Worm (Caenorhabditis elegans) whole organism, L4 larva: ENCODE data around the gene fbxb-57.

ENCODE experiments used
- daf-12 ChIP-seq: fragments of 150-350 bp; optimal IDR thresholded peaks from 2 replicates; lab custom pipeline; 2014; ENCODE audit warnings: missing biosample characterization, missing genetic modification reagents, missing genetic modification characterization
- dpl-1 ChIP-seq: fragments of 150-350 bp; optimal IDR thresholded peaks from 2 replicates; lab custom pipeline; 2014; ENCODE audit warnings: missing biosample characterization, missing genetic modification reagents, missing genetic modification characterization
- hlh-30 ChIP-seq: sonication (generic microtip); optimal IDR thresholded peaks from 2 replicates; lab custom pipeline; 2017; ENCODE audit warnings: antibody characterized with exemption, mild to moderate bottlenecking, missing genetic modification characterization, missing compliant biosample characterization; ENCODE audit not compliant: insufficient read depth
- lsy-2 ChIP-seq, 2 experiments: fragments of 150-350 bp in 1 of 2; sonication (generic microtip) in 1 of 2; optimal IDR thresholded peaks; 2 replicates each; lab custom pipeline; 2014 to 2017; ENCODE audit warnings: missing biosample characterization in 2 of 2, missing genetic modification characterization in 2 of 2
- pqm-1 ChIP-seq: sonication (generic microtip); optimal IDR thresholded peaks from 2 replicates; lab custom pipeline; 2017; ENCODE audit warnings: missing biosample characterization, missing genetic modification characterization
- zfp-3 ChIP-seq: fragments of 200-800 bp; sonication (Bioruptor generic); conservative IDR thresholded peaks from 2 replicates; pipeline ENCODE4 v1.3.6; 2022; ENCODE audit warnings: missing genetic modification reagents, missing genetic modification characterization, missing compliant biosample characterization

ce11 chrV:19320385-19320784, 31.8 kb downstream of the fbxb-57 start, which contains the start of gene sdz-6:
- TF ChIP-seq pqm-1 (tag; lab: Kevin White, UChicago) (no peak), zfp-3 (GFP tag; lab: Robert Waterston, UW) (no peak), daf-12 (tag; lab: Kevin White, UChicago) (no peak), dpl-1 (GFP tag; lab: Kevin White, UChicago) (no peak), lsy-2 (tag; optimal IDR thresholded peaks at IDR 0.05; lab: Kevin White, UChicago) (no peak), hlh-30 (tag; lab: Kevin White, UChicago) (no peak)
